Fruit fly (Drosophila melanogaster): Measurements from ENCODE around the gene cwo.

Gene cwo

DNA sequence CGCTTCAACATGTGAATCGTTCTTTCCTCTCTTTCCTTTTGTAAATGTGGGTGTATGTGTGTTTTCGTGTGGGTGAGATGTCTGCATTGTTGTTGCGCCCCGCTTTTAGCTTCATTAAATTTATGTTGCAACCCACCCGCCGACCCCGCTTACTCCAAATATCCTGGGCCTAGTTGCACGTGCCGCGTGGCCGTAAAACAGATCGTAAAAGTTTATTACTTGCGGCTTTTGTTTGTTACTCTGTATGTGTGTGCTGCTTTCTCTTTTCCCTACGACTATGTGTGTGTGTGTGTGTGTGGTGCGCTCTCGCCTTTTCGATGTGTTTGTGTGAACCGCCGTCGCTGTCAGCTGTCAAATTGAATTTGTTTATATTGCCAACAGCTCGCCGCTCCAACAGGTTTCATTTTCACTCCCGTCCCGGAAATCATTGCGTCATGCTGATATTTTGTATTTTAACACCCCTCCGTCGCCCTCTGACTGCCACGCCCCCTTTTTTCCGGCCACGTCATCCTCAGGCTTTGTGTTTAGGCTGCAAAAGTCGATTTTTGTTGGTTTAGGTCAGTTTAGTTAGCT is 45.4 kb downstream of the cwo start:
- TF ChIP-seq CG10348 (GFP tag; IDR thresholded peaks at IDR 0.05): no peak

- TF ChIP-seq CG8301 (tag; optimal IDR thresholded peaks at IDR 0.05) (no peak), CG15710 (tag; optimal IDR thresholded peaks at IDR 0.05) (no peak), CG4496 (GFP tag; IDR thresholded peaks at IDR 0.05) (no peak), Pif1B (GFP tag; optimal IDR thresholded peaks at IDR 0.05) (no peak), CG14655 (GFP tag; optimal IDR thresholded peaks at IDR 0.05) (no peak), Ets98B (GFP tag; IDR thresholded peaks at IDR 0.05) (no peak), CG10348 (GFP tag; IDR thresholded peaks at IDR 0.05) (no peak), D1 (tag; optimal IDR thresholded peaks at IDR 0.05) (no peak), gl (tag; optimal IDR thresholded peaks at IDR 0.05) (no peak), CG34367 (tag; optimal IDR thresholded peaks at IDR 0.05) (no peak), rn (GFP tag; IDR thresholded peaks at IDR 0.05) (no peak), Pif1A (GFP tag; optimal IDR thresholded peaks at IDR 0.05) (no peak), fd96Ca (GFP tag; IDR thresholded peaks at IDR 0.05) (no peak), CG13204 (GFP tag; optimal IDR thresholded peaks at IDR 0.05) (no peak), EcR (GFP tag; optimal IDR thresholded peaks at IDR 0.05) (no peak), CG9948 (tag; optimal IDR thresholded peaks at IDR 0.05) (no peak), CG8159 (tag; optimal IDR thresholded peaks at IDR 0.05) (no peak), CG32121 (GFP tag; IDR thresholded peaks at IDR 0.05) (no peak), Snoo (tag; optimal IDR thresholded peaks at IDR 0.05) (no peak), CG12605 (GFP tag; IDR thresholded peaks at IDR 0.05) (no peak)
Observed at dm6 chr3R:10434489-10434888, 46.4 kb downstream of the cwo start, which contains the start of gene Cyp12e1. TSS of gene Cyp12e1 (plus strand) at chr3R:10434789.

DNA sequence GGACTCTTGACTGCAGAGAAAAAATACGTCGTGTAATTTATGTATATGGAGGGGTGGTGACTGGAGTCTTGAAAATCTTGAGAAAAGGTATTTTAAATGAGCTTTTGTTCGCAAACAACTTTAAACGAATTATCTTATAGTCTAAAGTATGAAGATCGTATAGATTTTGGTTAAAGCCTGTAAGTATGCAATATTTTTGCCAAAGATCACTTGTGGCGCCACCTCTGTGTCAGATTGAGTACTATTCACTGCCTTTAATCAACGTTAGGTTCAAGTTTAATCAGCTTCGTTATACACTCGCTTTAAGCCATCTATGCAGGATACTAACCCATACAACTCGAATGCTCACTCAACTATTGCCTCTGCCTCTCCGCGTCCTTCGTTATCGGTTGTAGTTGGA is 48.9 kb downstream of the cwo start:
- no peak for TF ChIP-seq CG9948 (tag; optimal IDR thresholded peaks at IDR 0.05)
- TF ChIP-seq CG32121 (GFP tag; IDR thresholded peaks at IDR 0.05): no peak
- no peak for TF ChIP-seq CG13204 (GFP tag; optimal IDR thresholded peaks at IDR 0.05)
- TF ChIP-seq CG12605 (GFP tag; IDR thresholded peaks at IDR 0.05): no peak
- no peak for TF ChIP-seq Ets98B (GFP tag; IDR thresholded peaks at IDR 0.05)
- no peak for TF ChIP-seq CG4496 (GFP tag; IDR thresholded peaks at IDR 0.05)
- no peak for TF ChIP-seq CG14655 (GFP tag; optimal IDR thresholded peaks at IDR 0.05)
- no peak for TF ChIP-seq CG10348 (GFP tag; IDR thresholded peaks at IDR 0.05)

DNA sequence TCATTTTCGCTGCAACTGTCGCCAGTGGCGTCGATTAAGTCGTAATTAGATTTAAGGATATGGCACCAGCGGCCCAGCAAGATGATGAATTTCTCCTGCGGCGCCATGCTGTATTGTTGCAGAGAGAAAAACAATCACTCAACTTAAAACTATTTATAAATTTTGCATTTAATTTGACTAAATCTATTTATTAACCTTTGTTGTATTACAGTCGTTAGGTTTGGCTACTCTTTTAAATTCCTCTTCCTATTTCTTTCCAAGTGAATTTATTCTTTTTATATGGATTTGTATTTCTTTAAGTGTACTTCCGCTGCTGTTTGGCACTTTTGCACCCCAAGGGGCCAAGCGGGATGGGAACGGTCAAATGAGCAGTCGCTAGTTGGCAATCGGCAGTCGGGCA is 60.9 kb downstream of the cwo start:
- no peak for TF ChIP-seq CG10348 (GFP tag; IDR thresholded peaks at IDR 0.05)
- TF ChIP-seq D1 (tag; optimal IDR thresholded peaks at IDR 0.05): no peak
- TF ChIP-seq CG9948 (tag; optimal IDR thresholded peaks at IDR 0.05): no peak
- no peak for TF ChIP-seq CG34367 (tag; optimal IDR thresholded peaks at IDR 0.05)
- TF ChIP-seq CG15710 (tag; optimal IDR thresholded peaks at IDR 0.05): no peak
- TF ChIP-seq gl (tag; optimal IDR thresholded peaks at IDR 0.05): no peak
- no peak for TF ChIP-seq Pif1B (GFP tag; optimal IDR thresholded peaks at IDR 0.05)
- no peak for TF ChIP-seq CG17806 (tag; optimal IDR thresholded peaks at IDR 0.05)
- TF ChIP-seq CG8159 (tag; optimal IDR thresholded peaks at IDR 0.05): no peak
- no peak for TF ChIP-seq CG14655 (GFP tag; optimal IDR thresholded peaks at IDR 0.05)
- no peak for TF ChIP-seq Ets98B (GFP tag; IDR thresholded peaks at IDR 0.05)
- TF ChIP-seq fd96Ca (GFP tag; IDR thresholded peaks at IDR 0.05): no peak
- no peak for TF ChIP-seq Pif1A (GFP tag; optimal IDR thresholded peaks at IDR 0.05)
- TF ChIP-seq CG32121 (GFP tag; IDR thresholded peaks at IDR 0.05): no peak
- TF ChIP-seq CG4496 (GFP tag; IDR thresholded peaks at IDR 0.05): no peak
- TF ChIP-seq EcR (GFP tag; optimal IDR thresholded peaks at IDR 0.05): no peak
- no peak for TF ChIP-seq CG13204 (GFP tag; optimal IDR thresholded peaks at IDR 0.05)
- no peak for TF ChIP-seq Snoo (tag; optimal IDR thresholded peaks at IDR 0.05)
- no peak for TF ChIP-seq CG8301 (tag; optimal IDR thresholded peaks at IDR 0.05)
